Fruit fly (Drosophila melanogaster) whole organism, embryonic: ENCODE data around the gene CG4297.

Source experiments
- Antp ChIP-seq: fragments of 200-800 bp; sonication (Bioruptor generic); optimal IDR thresholded peaks from 3 replicates; lab custom pipeline; 2016; ENCODE audit warnings: missing biosample characterization, missing genetic modification characterization
- Asciz ChIP-seq: fragments of 200-800 bp; sonication (Bioruptor generic); optimal IDR thresholded peaks from 2 replicates; lab custom pipeline; 2017; ENCODE audit warnings: missing biosample characterization, mild to moderate bottlenecking, missing genetic modification characterization, missing genetic modification reagents
- CG11456 ChIP-seq: fragments of 200-800 bp; sonication (Bioruptor generic); IDR thresholded peaks from 3 replicates; pipeline ENCODE4 v1.3.6; 2022; ENCODE audit warnings: missing biosample characterization, missing genetic modification characterization
- CG11504 ChIP-seq: fragments of 200-800 bp; sonication (Bioruptor generic); optimal IDR thresholded peaks from 3 replicates; lab custom pipeline; 2019; ENCODE audit warnings: missing biosample characterization, mild to moderate bottlenecking, missing genetic modification characterization, moderate library complexity
- CG12071 ChIP-seq: fragments of 200-800 bp; sonication (Bioruptor generic); optimal IDR thresholded peaks from 3 replicates; lab custom pipeline; 2018; ENCODE audit warnings: missing biosample characterization, mild to moderate bottlenecking, missing genetic modification characterization
- CG12236 ChIP-seq: fragments of 200-800 bp; sonication (Bioruptor generic); optimal IDR thresholded peaks from 2 replicates; lab custom pipeline; 2016; ENCODE audit warnings: missing biosample characterization, missing genetic modification characterization
- CG12769 ChIP-seq: fragments of 200-800 bp; sonication (Bioruptor generic); optimal IDR thresholded peaks from 2 replicates; lab custom pipeline; 2019; ENCODE audit warnings: missing biosample characterization, mild to moderate bottlenecking, missing genetic modification characterization, moderate library complexity
- CG14965 ChIP-seq: fragments of 200-800 bp; sonication (Bioruptor generic); optimal IDR thresholded peaks from 2 replicates; lab custom pipeline; 2016; ENCODE audit warnings: missing biosample characterization, missing genetic modification characterization, borderline replicate concordance
- CG15011 ChIP-seq: fragments of 200-800 bp; sonication (Bioruptor generic); optimal IDR thresholded peaks from 3 replicates; lab custom pipeline; 2018; ENCODE audit warnings: missing biosample characterization, mild to moderate bottlenecking, missing genetic modification characterization
- CG15514 ChIP-seq: fragments of 200-800 bp; sonication (Bioruptor generic); optimal IDR thresholded peaks from 3 replicates; lab custom pipeline; 2017; ENCODE audit warnings: missing biosample characterization, missing genetic modification characterization, mild to moderate bottlenecking, moderate library complexity, missing genetic modification reagents
- CG1602 ChIP-seq: fragments of 200-800 bp; sonication (Bioruptor generic); optimal IDR thresholded peaks from 3 replicates; lab custom pipeline; 2016; ENCODE audit warnings: missing biosample characterization, missing genetic modification characterization
- CG1603 ChIP-seq: fragments of 200-800 bp; sonication (Bioruptor generic); optimal IDR thresholded peaks from 2 replicates; lab custom pipeline; 2019; ENCODE audit warnings: missing biosample characterization, mild to moderate bottlenecking, missing genetic modification characterization, moderate library complexity
- CG18476 ChIP-seq: fragments of 200-800 bp; sonication (Bioruptor generic); optimal IDR thresholded peaks from 2 replicates; lab custom pipeline; 2016; ENCODE audit warnings: missing biosample characterization, mild to moderate bottlenecking, missing genetic modification characterization
- CG18764 ChIP-seq: fragments of 200-800 bp; sonication (Bioruptor generic); optimal IDR thresholded peaks from 3 replicates; lab custom pipeline; 2016; ENCODE audit warnings: missing biosample characterization, missing genetic modification characterization
- CG31224 ChIP-seq: fragments of 200-800 bp; sonication (Bioruptor generic); IDR thresholded peaks from 2 replicates; pipeline ENCODE4 v1.3.6; 2022; ENCODE audit warnings: missing biosample characterization, missing genetic modification characterization
- CG31388 ChIP-seq: fragments of 200-800 bp; sonication (Bioruptor generic); optimal IDR thresholded peaks from 2 replicates; lab custom pipeline; 2016; ENCODE audit warnings: missing biosample characterization, missing genetic modification characterization
- CG3163 ChIP-seq: fragments of 200-800 bp; sonication (Bioruptor generic); optimal IDR thresholded peaks from 3 replicates; lab custom pipeline; 2016; ENCODE audit warnings: missing biosample characterization, missing genetic modification characterization
- CG32772 ChIP-seq: fragments of 200-800 bp; sonication (Bioruptor generic); IDR thresholded peaks from 2 replicates; pipeline ENCODE4 v1.3.6; 2022; ENCODE audit warnings: missing biosample characterization, missing genetic modification characterization
- CG8359 ChIP-seq: fragments of 200-800 bp; sonication (Bioruptor generic); optimal IDR thresholded peaks from 2 replicates; lab custom pipeline; 2017; ENCODE audit warnings: missing biosample characterization, mild to moderate bottlenecking, missing genetic modification characterization, borderline replicate concordance
- CG8924 ChIP-seq: fragments of 200-800 bp; optimal IDR thresholded peaks from 3 replicates; lab custom pipeline; 2019; ENCODE audit warnings: missing biosample characterization, mild to moderate bottlenecking, missing genetic modification characterization, moderate library complexity
- CG9215 ChIP-seq: fragments of 200-800 bp; sonication (Bioruptor generic); IDR thresholded peaks from 2 replicates; pipeline ENCODE4 v1.3.6; 2022; ENCODE audit warnings: missing biosample characterization, missing genetic modification characterization
- CG9609 ChIP-seq: fragments of 200-800 bp; sonication (Bioruptor generic); optimal IDR thresholded peaks from 3 replicates; lab custom pipeline; 2016; ENCODE audit warnings: missing biosample characterization, missing genetic modification characterization
- GATAe ChIP-seq: fragments of 200-800 bp; sonication (Bioruptor generic); conservative IDR thresholded peaks from 2 replicates; pipeline ENCODE4 v1.3.6; 2022; ENCODE audit warnings: missing biosample characterization, missing genetic modification characterization
- Gsc ChIP-seq: fragments of 200-800 bp; sonication (Bioruptor generic); IDR thresholded peaks from 2 replicates; pipeline ENCODE4 v1.3.6; 2022; ENCODE audit warnings: missing biosample characterization, missing genetic modification characterization
- Hmx ChIP-seq: fragments of 200-800 bp; sonication (Bioruptor generic); optimal IDR thresholded peaks from 2 replicates; lab custom pipeline; 2016; ENCODE audit warnings: missing biosample characterization, missing genetic modification characterization
- Jarid2 ChIP-seq: fragments of 200-800 bp; sonication (Bioruptor generic); optimal IDR thresholded peaks from 3 replicates; lab custom pipeline; 2017; ENCODE audit warnings: mild to moderate bottlenecking, missing biosample characterization, missing genetic modification reagents, missing genetic modification characterization
- Meics ChIP-seq: fragments of 200-800 bp; sonication (Bioruptor generic); optimal IDR thresholded peaks from 2 replicates; lab custom pipeline; 2017; ENCODE audit warnings: missing biosample characterization, mild to moderate bottlenecking, missing genetic modification characterization
- Nf-YB ChIP-seq: fragments of 200-800 bp; sonication (Bioruptor generic); optimal IDR thresholded peaks from 3 replicates; lab custom pipeline; 2019; ENCODE audit warnings: missing biosample characterization, mild to moderate bottlenecking, missing genetic modification characterization, moderate library complexity
- Rfx ChIP-seq: fragments of 200-800 bp; sonication (Bioruptor generic); IDR thresholded peaks from 2 replicates; pipeline ENCODE4 v1.3.6; 2022; ENCODE audit warnings: missing biosample characterization, missing genetic modification characterization
- Side ChIP-seq: fragments of 200-800 bp; sonication (Bioruptor generic); optimal IDR thresholded peaks from 2 replicates; lab custom pipeline; 2016; ENCODE audit warnings: missing biosample characterization, missing genetic modification characterization
- Trl ChIP-seq, 3 experiments: fragments of >200 bp in 2 of 3; fragments of 200-800 bp in 1 of 3; sonication (Bioruptor generic) in 1 of 3; optimal IDR thresholded peaks; 2 replicates in 1 of 3; 3 replicates in 2 of 3; lab custom pipeline; 2016 to 2017; ENCODE audit warnings: missing biosample characterization in 1 of 3, missing genetic modification characterization in 1 of 3
- cato ChIP-seq: fragments of 200-800 bp; sonication (Bioruptor generic); optimal IDR thresholded peaks from 2 replicates; lab custom pipeline; 2016; ENCODE audit warnings: missing biosample characterization, missing genetic modification characterization, borderline replicate concordance
- dan ChIP-seq: fragments of 200-800 bp; sonication (Bioruptor generic); IDR thresholded peaks from 2 replicates; pipeline ENCODE4 v1.3.6; 2022; ENCODE audit warnings: missing biosample characterization, missing genetic modification characterization
- dmrt11E ChIP-seq: fragments of 200-800 bp; sonication (Bioruptor generic); optimal IDR thresholded peaks from 3 replicates; lab custom pipeline; 2018; ENCODE audit warnings: missing biosample characterization, mild to moderate bottlenecking, missing genetic modification characterization, moderate library complexity
- gfzf ChIP-seq: fragments of 200-800 bp; sonication (Bioruptor generic); optimal IDR thresholded peaks from 2 replicates; lab custom pipeline; 2016; ENCODE audit warnings: missing biosample characterization, mild to moderate bottlenecking, missing genetic modification characterization, moderate library complexity
- hkb ChIP-seq, 2 experiments: fragments of 200-800 bp in 1 of 2; fragments of >200 bp in 1 of 2; sonication (Bioruptor generic) in 1 of 2; IDR thresholded peaks in 1 of 2; optimal IDR thresholded peaks in 1 of 2; 2 replicates each; pipeline versions ENCODE4 v1.3.6 to Lab custom; 2017 to 2022; ENCODE audit warnings: missing biosample characterization in 1 of 2, missing genetic modification characterization in 1 of 2
- ind ChIP-seq: fragments of 200-800 bp; sonication (Bioruptor generic); optimal IDR thresholded peaks from 3 replicates; lab custom pipeline; 2016; ENCODE audit warnings: missing biosample characterization, missing genetic modification characterization
- lbe ChIP-seq: fragments of 200-800 bp; sonication (Bioruptor generic); optimal IDR thresholded peaks from 2 replicates; lab custom pipeline; 2016; ENCODE audit warnings: missing biosample characterization, mild to moderate bottlenecking, missing genetic modification characterization
- lov ChIP-seq, 2 experiments: fragments of 200-800 bp in 1 of 2; fragments of >200 bp in 1 of 2; sonication (Bioruptor generic) in 1 of 2; IDR thresholded peaks in 1 of 2; optimal IDR thresholded peaks in 1 of 2; 2 replicates in 1 of 2; 3 replicates in 1 of 2; pipeline versions ENCODE4 v1.3.6 to Lab custom; 2017 to 2022; ENCODE audit warnings: missing biosample characterization in 1 of 2, missing genetic modification characterization in 1 of 2
- nerfin-1 ChIP-seq: fragments of 200-800 bp; sonication (Bioruptor generic); optimal IDR thresholded peaks from 3 replicates; lab custom pipeline; 2019; ENCODE audit warnings: missing biosample characterization, mild to moderate bottlenecking, missing genetic modification characterization, moderate library complexity
- prd ChIP-seq, 3 experiments: fragments of >200 bp in 2 of 3; fragments of 200-800 bp in 1 of 3; sonication (Bioruptor generic) in 1 of 3; optimal IDR thresholded peaks in 2 of 3; IDR thresholded peaks in 1 of 3; 2 replicates in 2 of 3; 3 replicates in 1 of 3; pipeline versions ENCODE4 v1.3.6 to Lab custom; 2017 to 2022; ENCODE audit warnings: missing biosample characterization in 1 of 3, missing genetic modification characterization in 1 of 3
- rib ChIP-seq: fragments of 200-800 bp; sonication (Bioruptor generic); IDR thresholded peaks from 2 replicates; pipeline ENCODE4 v1.3.6; 2022; ENCODE audit warnings: missing biosample characterization, missing genetic modification characterization
- sc ChIP-seq, 3 experiments: fragments of >200 bp in 2 of 3; fragments of 200-800 bp in 1 of 3; sonication (Bioruptor generic) in 1 of 3; optimal IDR thresholded peaks; 2 replicates in 2 of 3; 3 replicates in 1 of 3; lab custom pipeline; 2017; ENCODE audit warnings: mild to moderate bottlenecking in 1 of 3, missing biosample characterization in 1 of 3, missing genetic modification characterization in 1 of 3, missing genetic modification reagents in 1 of 3
- tio ChIP-seq: fragments of 200-800 bp; sonication (Bioruptor generic); optimal IDR thresholded peaks from 2 replicates; lab custom pipeline; 2017; ENCODE audit warnings: missing biosample characterization, missing genetic modification characterization, inconsistent platforms
- vfl ChIP-seq: fragments of 200-800 bp; sonication (Bioruptor generic); optimal IDR thresholded peaks from 2 replicates; lab custom pipeline; 2016; ENCODE audit warnings: missing biosample characterization, missing genetic modification characterization
- wek ChIP-seq: fragments of 200-800 bp; sonication (Bioruptor generic); optimal IDR thresholded peaks from 3 replicates; lab custom pipeline; 2018; ENCODE audit warnings: missing biosample characterization, mild to moderate bottlenecking, missing genetic modification characterization, moderate library complexity

The CG4297 gene

DNA sequence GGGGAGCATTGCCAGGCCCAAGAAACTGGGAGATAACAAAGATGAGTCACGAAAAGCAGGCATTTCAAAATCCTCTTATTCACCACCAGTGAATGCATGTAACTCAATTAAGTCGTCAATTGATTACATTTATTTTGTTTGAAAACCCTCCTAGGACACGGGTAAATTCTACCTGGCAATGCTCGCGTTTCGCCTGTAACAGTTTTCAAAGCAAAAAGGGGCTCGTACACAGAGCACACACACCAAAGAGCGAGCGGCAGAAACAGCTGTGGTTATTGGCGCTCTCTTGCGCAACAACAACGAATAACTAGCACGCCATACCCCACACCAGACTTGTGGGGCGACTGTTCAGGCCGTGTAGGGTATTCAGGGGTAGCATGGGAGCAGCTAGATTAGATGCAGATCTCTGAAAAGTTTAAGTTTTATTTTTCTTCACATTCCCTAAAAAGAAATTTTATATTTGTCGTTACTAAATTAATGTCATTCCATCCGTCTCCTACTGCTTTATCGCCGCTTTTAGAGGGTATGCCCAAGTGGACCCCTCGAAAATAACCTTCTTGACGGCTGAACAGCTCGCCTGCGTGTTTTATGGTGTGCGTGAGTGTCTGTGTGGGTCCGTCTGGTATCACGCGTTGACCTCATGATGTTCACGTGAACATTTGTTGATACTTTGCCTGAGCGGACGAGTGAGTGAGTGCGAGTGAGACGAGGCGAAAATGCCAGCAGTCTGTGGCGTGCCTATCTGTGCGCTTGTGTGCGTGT lies 8.8 kb upstream of the CG4297 start (continued):
- TF ChIP-seq dan (GFP tag; lab: Robert Waterston, UW) (no peak), CG9609 (peak; percentile 100), CG8359 (GFP tag; lab: Kevin White, UChicago) (peak; percentile 97), Side (GFP tag; lab: Kevin White, UChicago) (peak; percentile 100), nerfin-1 (peak; percentile 100), CG11504 (tag; lab: Kevin White, UChicago) (peak; percentile 99), CG12071 (peak; percentile 100), rib (GFP tag; lab: Robert Waterston, UW) (no peak), sc (optimal IDR thresholded peaks at IDR 0.05; lab: Kevin White, UChicago) (no peak), sc (GFP tag; optimal IDR thresholded peaks at IDR 0.05; lab: Kevin White, UChicago) (peak; percentile 100), CG1603 (tag; lab: Kevin White, UChicago) (peak; percentile 99), Hmx (peak; percentile 99), dmrt11E (tag; lab: Kevin White, UChicago) (peak; percentile 100), ind (GFP tag; lab: Kevin White, UChicago) (peak; percentile 100), hkb (optimal IDR thresholded peaks at IDR 0.05; lab: Kevin White, UChicago) (peak; percentile 73), hkb (GFP tag; IDR thresholded peaks at IDR 0.05; lab: Robert Waterston, UW) (no peak), Nf-YB (GFP tag; lab: Kevin White, UChicago) (peak; percentile 94), gfzf (peak; percentile 60), Meics (GFP tag; lab: Kevin White, UChicago) (peak; percentile 100), CG31388 (GFP tag; lab: Kevin White, UChicago) (peak; percentile 100), CG15011 (GFP tag; lab: Kevin White, UChicago) (peak; percentile 100), Gsc (GFP tag; lab: Robert Waterston, UW) (no peak), CG9215 (GFP tag; lab: Robert Waterston, UW) (no peak), Rfx (GFP tag; lab: Robert Waterston, UW) (no peak), lov (optimal IDR thresholded peaks at IDR 0.05; lab: Kevin White, UChicago) (no peak), lov (GFP tag; IDR thresholded peaks at IDR 0.05; lab: Robert Waterston, UW) (no peak), Jarid2 (peak; percentile 100), CG32772 (GFP tag; lab: Robert Waterston, UW) (no peak), CG14965 (GFP tag; lab: Kevin White, UChicago) (peak; percentile 97), CG12236 (peak; percentile 100), CG15514 (GFP tag; lab: Kevin White, UChicago) (peak; percentile 97), CG1602 (GFP tag; lab: Kevin White, UChicago) (peak; percentile 100), lbe (GFP tag; lab: Kevin White, UChicago) (peak; percentile 99), CG3163 (GFP tag; lab: Kevin White, UChicago) (peak; percentile 99), vfl (GFP tag; lab: Kevin White, UChicago) (peak; percentile 100), CG18476 (peak; percentile 100), GATAe (no peak), prd (optimal IDR thresholded peaks at IDR 0.05; lab: Kevin White, UChicago) (no peak), prd (GFP tag; IDR thresholded peaks at IDR 0.05; lab: Robert Waterston, UW) (no peak), Antp (GFP tag; lab: Kevin White, UChicago) (peak; percentile 100), CG11456 (GFP tag; lab: Robert Waterston, UW) (no peak), CG8924 (peak; percentile 100), wek (GFP tag; lab: Kevin White, UChicago) (peak; percentile 98), CG31224 (GFP tag; lab: Robert Waterston, UW) (no peak), CG12769 (peak; percentile 100), tio (GFP tag; lab: Kevin White, UChicago) (peak; percentile 100), CG18764 (peak; percentile 100), Trl (optimal IDR thresholded peaks at IDR 0.05; lab: Kevin White, UChicago) (peak; percentile 68 to 80), Trl (GFP tag; optimal IDR thresholded peaks at IDR 0.05; lab: Kevin White, UChicago) (peak; percentile 100), Asciz (peak; percentile 100), cato (GFP tag; lab: Kevin White, UChicago) (peak; percentile 100)
